Worm (Caenorhabditis elegans): ENCODE data around the gene ZK180.6.
A peak's percentile ranks its signal among the peaks of the same experiment; 100 is the strongest.

The ZK180.6 gene

DNA sequence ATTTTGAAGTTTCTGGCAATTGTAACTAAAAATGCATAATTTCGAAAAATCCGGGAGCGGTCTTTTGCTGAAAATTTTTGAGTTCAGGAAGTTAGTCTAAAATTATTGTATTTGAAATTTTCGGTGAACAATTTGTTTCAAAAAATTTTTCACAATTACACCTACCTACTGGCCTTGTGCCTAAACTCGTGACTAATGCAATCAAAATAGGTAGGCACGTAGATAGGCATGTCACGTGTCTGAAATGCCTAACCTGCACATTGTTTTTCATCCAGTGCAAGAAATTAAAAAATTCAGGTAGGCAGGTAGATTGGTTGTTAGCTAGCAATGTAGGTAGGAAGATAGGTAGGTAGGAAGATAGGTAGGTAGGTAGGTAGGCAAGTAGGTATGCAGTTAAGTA, 32.3 kb upstream of the ZK180.6 start:
- peak; percentile 9 for TF ChIP-seq unc-130 (tag; optimal IDR thresholded peaks at IDR 0.05)
- peak; percentile 1 for TF ChIP-seq elt-2 (tag; optimal IDR thresholded peaks at IDR 0.05)
- no peak for TF ChIP-seq efl-3 (GFP tag; optimal IDR thresholded peaks at IDR 0.05)
- TF ChIP-seq efl-1 (optimal IDR thresholded peaks at IDR 0.05) = no peak
- peak in 1 of 2 experiments; percentile 40 for TF ChIP-seq efl-1 (GFP tag; optimal IDR thresholded peaks at IDR 0.05 in 1 of 2)
- TF ChIP-seq nhr-85 (tag) = peak; percentile 51
- TF ChIP-seq lin-35 (GFP tag; optimal IDR thresholded peaks at IDR 0.05) = peak in 1 of 2 experiments; percentile 58
- no peak for TF ChIP-seq pax-3 (tag; optimal IDR thresholded peaks at IDR 0.05)
- TF ChIP-seq hlh-17 (GFP tag; optimal IDR thresholded peaks at IDR 0.05; ENCODE audit: borderline replicate concordance) = no peak

DNA sequence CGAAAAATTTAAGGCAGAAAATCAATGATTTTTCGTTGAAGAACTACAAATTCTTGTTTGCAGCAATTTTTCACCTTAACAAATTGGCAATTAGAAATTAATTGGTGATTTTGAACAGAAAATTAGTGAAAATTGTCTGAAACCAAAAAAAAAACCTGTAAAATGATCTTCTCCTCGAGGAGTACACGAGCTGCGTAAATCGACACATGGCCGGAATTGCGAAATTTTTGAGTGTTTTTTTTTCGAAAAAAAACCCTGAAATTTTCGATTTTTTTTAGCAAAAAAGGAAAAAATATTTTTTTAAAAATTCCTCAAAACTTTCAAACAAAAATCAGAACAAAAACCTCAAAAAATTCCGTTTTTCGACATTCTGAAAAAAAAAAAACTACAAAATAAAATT, 26.7 kb upstream of the ZK180.6 start:
- TF ChIP-seq tbx-2 (tag; optimal IDR thresholded peaks at IDR 0.05) (no peak), isw-1 (GFP tag; IDR thresholded peaks at IDR 0.05) (no peak), elt-3 (tag; optimal IDR thresholded peaks at IDR 0.05) (no peak), aha-1 (tag; optimal IDR thresholded peaks at IDR 0.05) (no peak), C34B4.2 (tag; optimal IDR thresholded peaks at IDR 0.05) (no peak), efl-1 (optimal IDR thresholded peaks at IDR 0.05) (no peak), efl-1 (GFP tag; optimal IDR thresholded peaks at IDR 0.05 in 1 of 2) (no peak), nhr-47 (tag; optimal IDR thresholded peaks at IDR 0.05) (no peak)

DNA sequence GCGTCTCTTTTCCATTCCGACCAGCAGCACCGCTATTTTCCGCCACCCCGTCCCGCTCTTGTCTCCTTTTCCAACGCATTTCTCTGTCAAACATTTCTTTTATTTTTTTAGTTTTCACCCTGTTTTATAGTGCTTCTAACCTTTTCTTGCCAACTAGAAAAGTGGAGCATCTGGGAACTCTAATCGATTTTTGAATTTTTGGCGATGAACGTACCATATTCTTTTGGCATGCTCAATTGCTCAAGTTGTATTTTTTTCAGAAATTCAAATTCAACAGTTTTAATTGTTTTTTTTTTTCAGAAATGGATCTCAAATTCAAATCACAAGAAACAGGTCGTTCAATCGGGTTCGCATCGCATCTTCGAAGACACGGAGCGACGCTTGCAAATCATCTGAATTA, 23.4 kb upstream of the ZK180.6 start, which contains the start of gene ZK185.1:
ZK185.1 (plus strand) TSS at position 301 of the 400 bp plus-strand sequence.
- no peak for TF ChIP-seq xbp-1 (tag; optimal IDR thresholded peaks at IDR 0.05)
- TF ChIP-seq F16B12.6 (tag; optimal IDR thresholded peaks at IDR 0.05) = no peak
- TF ChIP-seq efl-1 (optimal IDR thresholded peaks at IDR 0.05) = no peak
- TF ChIP-seq efl-1 (GFP tag; optimal IDR thresholded peaks at IDR 0.05 in 1 of 2) = peak in 1 of 2 experiments; percentile 58

DNA sequence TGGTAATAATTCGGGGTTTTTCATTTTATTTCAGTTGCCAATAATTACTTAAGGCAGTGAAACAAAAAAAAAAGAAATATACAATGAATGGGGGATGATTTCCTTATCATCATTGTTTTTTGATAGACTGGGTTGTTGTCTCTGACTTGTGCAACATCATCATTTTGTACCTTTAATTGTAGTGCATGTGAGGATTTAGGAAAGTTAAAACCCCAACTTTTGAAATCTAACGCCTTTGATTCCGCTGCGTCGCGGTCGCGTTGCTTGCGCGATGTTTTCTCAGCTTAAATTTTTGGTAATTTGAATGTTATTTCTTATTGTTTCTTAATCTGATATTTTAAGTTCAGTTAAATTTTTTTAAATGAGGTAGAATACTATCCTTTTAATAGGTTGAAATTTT, 21.0 kb upstream of the ZK180.6 start, which contains the start of gene ZK185.5:
ZK185.5 (minus strand) TSS at position 101 of the 400 bp plus-strand sequence.
- no peak for TF ChIP-seq elt-3 (tag; optimal IDR thresholded peaks at IDR 0.05)
- no peak for TF ChIP-seq nhr-20 (tag; optimal IDR thresholded peaks at IDR 0.05)
- TF ChIP-seq Y116A8C.19 (tag; optimal IDR thresholded peaks at IDR 0.05; ENCODE audit: borderline replicate concordance) = no peak
- no peak for TF ChIP-seq nhr-76 (tag; optimal IDR thresholded peaks at IDR 0.05)
- TF ChIP-seq C16A3.4 (tag; optimal IDR thresholded peaks at IDR 0.05) = no peak
- no peak for TF ChIP-seq swsn-7 (tag; optimal IDR thresholded peaks at IDR 0.05)
- TF ChIP-seq grh-1 (GFP tag; IDR thresholded peaks at IDR 0.05) = no peak
- no peak for TF ChIP-seq zag-1 (tag; optimal IDR thresholded peaks at IDR 0.05)
- no peak for TF ChIP-seq snu-23 (GFP tag; optimal IDR thresholded peaks at IDR 0.05)
- TF ChIP-seq fos-1 (tag; optimal IDR thresholded peaks at IDR 0.05) = no peak
- TF ChIP-seq nhr-85 (tag) = no peak
- TF ChIP-seq hlh-4 (tag; optimal IDR thresholded peaks at IDR 0.05) = no peak
- no peak for TF ChIP-seq tlp-1 (tag; optimal IDR thresholded peaks at IDR 0.05)

DNA sequence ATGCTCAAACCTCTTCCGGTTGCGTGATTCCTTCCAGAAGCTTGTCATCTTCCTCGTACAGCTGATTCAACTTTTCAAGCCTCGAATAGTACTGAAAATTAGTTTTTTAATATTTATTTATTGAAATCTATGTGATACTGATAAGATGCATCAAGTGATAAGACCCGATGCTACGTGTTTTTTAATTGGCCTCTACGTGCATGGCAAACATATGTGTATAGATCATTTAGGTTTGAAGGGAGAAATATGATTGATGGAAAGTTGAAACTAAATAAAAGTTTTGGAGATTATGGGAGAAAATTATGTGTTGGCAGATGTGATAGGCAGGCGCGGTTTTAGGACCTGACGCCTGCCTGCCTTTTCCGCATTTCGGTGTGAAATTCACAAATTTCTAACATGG, 19.4 kb upstream of the ZK180.6 start:
- no peak for TF ChIP-seq efl-1 (optimal IDR thresholded peaks at IDR 0.05)
- TF ChIP-seq efl-1 (GFP tag; optimal IDR thresholded peaks at IDR 0.05 in 1 of 2) = peak in 1 of 2 experiments; percentile 6
- TF ChIP-seq ceh-82 (tag; optimal IDR thresholded peaks at IDR 0.05) = no peak
- no peak for TF ChIP-seq unc-62 (GFP tag; optimal IDR thresholded peaks at IDR 0.05)
- TF ChIP-seq lin-35 (GFP tag; optimal IDR thresholded peaks at IDR 0.05) = peak in 1 of 2 experiments; percentile 22
- peak; percentile 51 for TF ChIP-seq elt-2 (tag; optimal IDR thresholded peaks at IDR 0.05)
- no peak for TF ChIP-seq vab-15 (tag; optimal IDR thresholded peaks at IDR 0.05)
- TF ChIP-seq ceh-63 (GFP tag; optimal IDR thresholded peaks at IDR 0.05) = no peak

DNA sequence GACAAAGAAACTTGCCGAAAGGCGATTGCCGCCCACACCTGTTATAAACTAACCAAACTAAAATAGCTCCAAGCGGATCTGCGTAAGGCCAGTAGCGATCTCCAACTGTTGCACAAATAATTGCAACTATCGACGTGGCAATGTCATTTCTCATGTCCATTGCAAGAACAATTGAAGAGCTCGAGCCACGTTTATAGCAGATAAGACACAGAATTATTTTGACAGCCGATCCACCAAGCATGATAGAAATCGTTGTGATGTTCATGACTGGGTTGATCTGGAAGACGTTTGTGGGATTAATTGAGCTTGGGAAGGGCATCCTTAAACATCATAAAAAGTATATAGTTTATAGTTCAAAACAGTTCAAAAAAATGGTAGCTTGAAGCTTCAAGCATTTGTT, 18.1 kb upstream of the ZK180.6 start:
- TF ChIP-seq nhr-47 (tag; optimal IDR thresholded peaks at IDR 0.05) (no peak), jun-1 (tag; optimal IDR thresholded peaks at IDR 0.05) (no peak), F16B12.6 (tag; optimal IDR thresholded peaks at IDR 0.05) (no peak), egl-13 (tag; optimal IDR thresholded peaks at IDR 0.05) (no peak), snu-23 (GFP tag; optimal IDR thresholded peaks at IDR 0.05) (no peak), dsc-1 (tag; optimal IDR thresholded peaks at IDR 0.05) (no peak), lsy-2 (tag; optimal IDR thresholded peaks at IDR 0.05) (no peak), swsn-7 (tag; optimal IDR thresholded peaks at IDR 0.05) (no peak), ceh-63 (GFP tag; optimal IDR thresholded peaks at IDR 0.05) (no peak)

All from whole organism, L1 larva.